Worm (Caenorhabditis elegans) whole organism, L1 larva: ENCODE results near the gene T27A10.2.

ENCODE experiments used
- ama-1 ChIP-seq: fragments of 150-350 bp; optimal IDR thresholded peaks from 2 replicates; lab custom pipeline; 2014
- egl-27 ChIP-seq, 2 experiments: fragments of 150-350 bp in 1 of 2; sonication (generic microtip); optimal IDR thresholded peaks; 3 replicates each; lab custom pipeline; 2017 to 2018; ENCODE audit warnings: missing biosample characterization in 2 of 2, missing genetic modification characterization in 2 of 2, missing genetic modification reagents in 2 of 2
- mep-1 ChIP-seq: fragments of 150-350 bp; optimal IDR thresholded peaks from 2 replicates; lab custom pipeline; 2014; ENCODE audit warnings: missing biosample characterization, missing genetic modification characterization
- unc-62 ChIP-seq: fragments of 150-350 bp; optimal IDR thresholded peaks from 2 replicates; lab custom pipeline; 2014; ENCODE audit warnings: missing biosample characterization, missing genetic modification reagents, missing genetic modification characterization

- TF ChIP-seq ama-1 (lab: Kevin White, UChicago): no peak
- no peak for TF ChIP-seq unc-62 (GFP tag; lab: Kevin White, UChicago)
- TF ChIP-seq egl-27 (tag; optimal IDR thresholded peaks at IDR 0.05; lab: Kevin White, UChicago): no peak
- no peak for TF ChIP-seq mep-1 (tag; lab: Kevin White, UChicago)
These were observed 15.8 kb downstream of the T27A10.2 start, which contains the start of gene C18B2.3 for ce11 chrX:3601531-3601930.
